Fruit fly (Drosophila melanogaster) whole organism, embryonic: ENCODE measurements around the gene hook.

Experiments
- CG15696 ChIP-seq: fragments of 200-800 bp; sonication (Bioruptor generic); optimal IDR thresholded peaks from 2 replicates; lab custom pipeline; 2019; ENCODE audit warnings: missing biosample characterization, mild to moderate bottlenecking, missing genetic modification characterization, moderate library complexity
- CG9932 ChIP-seq: fragments of 200-800 bp; sonication (Bioruptor generic); IDR thresholded peaks from 2 replicates; pipeline ENCODE4 v1.3.6; 2022; ENCODE audit warnings: missing biosample characterization, missing genetic modification characterization
- Sox102F ChIP-seq: fragments of 200-800 bp; sonication (Bioruptor generic); optimal IDR thresholded peaks from 2 replicates; lab custom pipeline; 2018; ENCODE audit warnings: missing biosample characterization, mild to moderate bottlenecking, missing genetic modification characterization, moderate library complexity
- Trl ChIP-seq, 3 experiments: fragments of >200 bp in 2 of 3; fragments of 200-800 bp in 1 of 3; sonication (Bioruptor generic) in 1 of 3; optimal IDR thresholded peaks; 2 replicates in 1 of 3; 3 replicates in 2 of 3; lab custom pipeline; 2016 to 2017; ENCODE audit warnings: missing biosample characterization in 1 of 3, missing genetic modification characterization in 1 of 3
- tio ChIP-seq: fragments of 200-800 bp; sonication (Bioruptor generic); optimal IDR thresholded peaks from 2 replicates; lab custom pipeline; 2017; ENCODE audit warnings: missing biosample characterization, missing genetic modification characterization, inconsistent platforms

- no peak for TF ChIP-seq CG9932
- TF ChIP-seq Sox102F (GFP tag; lab: Kevin White, UChicago): no peak
- TF ChIP-seq Trl (optimal IDR thresholded peaks at IDR 0.05; lab: Kevin White, UChicago): no peak
- no peak for TF ChIP-seq Trl (GFP tag; optimal IDR thresholded peaks at IDR 0.05; lab: Kevin White, UChicago)
- no peak for TF ChIP-seq tio (GFP tag; lab: Kevin White, UChicago)
- TF ChIP-seq CG15696 (tag; lab: Kevin White, UChicago): no peak
Observed at dm6 chr2L:19014881-19015366, 18.4 kb downstream of the hook start.
